Worm (Caenorhabditis elegans): Measurements from ENCODE around the gene B0034.7.

The B0034.7 gene

DNA sequence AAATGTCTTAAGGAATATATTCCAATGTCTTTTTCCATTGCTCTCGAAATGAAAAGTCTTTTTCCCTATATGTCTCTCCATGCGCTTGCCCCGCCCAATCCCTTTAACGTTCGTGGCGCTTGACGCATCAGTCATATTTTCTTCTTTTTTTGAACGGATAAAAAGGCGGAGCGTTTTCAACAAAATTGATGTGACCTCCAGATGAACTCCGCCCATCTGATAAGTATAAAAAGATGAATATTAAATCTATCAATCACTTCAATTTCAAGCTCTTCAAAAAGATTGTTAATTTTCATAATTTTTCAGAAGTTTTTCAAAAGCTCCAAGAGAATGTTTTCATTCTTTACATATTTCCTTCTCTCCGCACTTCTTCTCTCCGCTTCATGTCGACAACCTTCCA is 34.6 kb downstream of the B0034.7 start, which contains the start of gene ins-4:
TSS of gene ins-4 (plus strand) at position 301 of the 400 bp plus-strand sequence.
- TF ChIP-seq ceh-88 (GFP tag; IDR thresholded peaks at IDR 0.05) (no peak), blmp-1 (tag; optimal IDR thresholded peaks at IDR 0.05) (no peak), zag-1 (tag; optimal IDR thresholded peaks at IDR 0.05) (no peak), rnt-1 (tag; optimal IDR thresholded peaks at IDR 0.05) (no peak), lin-35 (GFP tag; optimal IDR thresholded peaks at IDR 0.05) (no peak), unc-30 (tag; optimal IDR thresholded peaks at IDR 0.05) (no peak), hpl-2 (GFP tag; optimal IDR thresholded peaks at IDR 0.05) (no peak), ceh-82 (tag; optimal IDR thresholded peaks at IDR 0.05) (no peak), lin-39 (tag; optimal IDR thresholded peaks at IDR 0.05) (no peak), hlh-17 (GFP tag; optimal IDR thresholded peaks at IDR 0.05; ENCODE audit: borderline replicate concordance) (no peak), nhr-237 (tag; optimal IDR thresholded peaks at IDR 0.05) (no peak), C04F5.9 (tag; optimal IDR thresholded peaks at IDR 0.05) (no peak), elt-3 (tag; optimal IDR thresholded peaks at IDR 0.05) (no peak), nhr-90 (tag; optimal IDR thresholded peaks at IDR 0.05; ENCODE audit: poor library complexity) (no peak), unc-62 (GFP tag; optimal IDR thresholded peaks at IDR 0.05) (no peak), F16B12.6 (tag; optimal IDR thresholded peaks at IDR 0.05) (no peak), fkh-10 (GFP tag; optimal IDR thresholded peaks at IDR 0.05) (no peak), unc-130 (tag; optimal IDR thresholded peaks at IDR 0.05) (no peak), ztf-11 (tag; optimal IDR thresholded peaks at IDR 0.05) (no peak), ceh-63 (GFP tag; optimal IDR thresholded peaks at IDR 0.05) (no peak)

- TF ChIP-seq unc-30 (tag; optimal IDR thresholded peaks at IDR 0.05) (no peak), tbx-2 (tag; optimal IDR thresholded peaks at IDR 0.05) (no peak), aly-2 (tag; optimal IDR thresholded peaks at IDR 0.05) (no peak), fkh-10 (GFP tag; optimal IDR thresholded peaks at IDR 0.05) (no peak), dpl-1 (GFP tag; optimal IDR thresholded peaks at IDR 0.05) (no peak), nhr-77 (tag; optimal IDR thresholded peaks at IDR 0.05) (no peak), nhr-12 (tag; optimal IDR thresholded peaks at IDR 0.05) (no peak), ces-1 (GFP tag; optimal IDR thresholded peaks at IDR 0.05) (no peak), ceh-63 (GFP tag; optimal IDR thresholded peaks at IDR 0.05) (no peak), nhr-76 (tag; optimal IDR thresholded peaks at IDR 0.05) (no peak), snpc-4 (tag; optimal IDR thresholded peaks at IDR 0.05) (no peak), mdl-1 (tag; optimal IDR thresholded peaks at IDR 0.05) (no peak), sptf-1 (tag; optimal IDR thresholded peaks at IDR 0.05) (no peak), mef-2 (tag; optimal IDR thresholded peaks at IDR 0.05) (no peak), egl-13 (tag; optimal IDR thresholded peaks at IDR 0.05) (no peak)
Observed at ce11 chrII:5997257-5997656, 35.8 kb downstream of the B0034.7 start, which contains the start of gene ins-5. TSS of gene ins-5 (plus strand) at chrII:5997557.

DNA sequence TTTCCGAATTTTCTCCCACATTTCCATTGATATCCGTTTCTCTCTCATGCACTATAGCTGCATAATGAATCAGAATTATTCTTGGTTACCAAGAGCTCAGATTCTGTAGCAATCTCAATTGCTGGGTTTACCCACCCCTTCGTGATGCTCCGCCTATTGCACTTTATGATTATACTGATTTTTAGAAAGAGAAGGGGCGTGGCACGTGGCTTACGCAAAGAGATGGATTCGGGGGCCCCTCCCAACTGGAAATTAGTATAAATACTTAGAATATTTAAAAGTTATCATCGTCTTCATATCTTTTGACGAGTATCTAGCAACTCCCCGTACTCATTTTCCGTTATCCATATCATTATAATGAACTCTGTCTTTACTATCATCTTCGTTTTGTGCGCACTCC is 38.7 kb downstream of the B0034.7 start, which contains the start of gene ins-6:
TSS of gene ins-6 (plus strand) at position 301 of the 400 bp plus-strand sequence.
- TF ChIP-seq lin-14 (GFP tag; optimal IDR thresholded peaks at IDR 0.05) (no peak), mef-2 (tag; optimal IDR thresholded peaks at IDR 0.05) (no peak), ces-1 (GFP tag; optimal IDR thresholded peaks at IDR 0.05) (no peak), sup-37 (GFP tag; optimal IDR thresholded peaks at IDR 0.05) (no peak), hpl-2 (GFP tag; optimal IDR thresholded peaks at IDR 0.05) (no peak), hlh-4 (tag; optimal IDR thresholded peaks at IDR 0.05) (no peak), lin-15B (tag; optimal IDR thresholded peaks at IDR 0.05) (no peak), C04F5.9 (tag; optimal IDR thresholded peaks at IDR 0.05) (no peak), lin-13 (GFP tag; optimal IDR thresholded peaks at IDR 0.05) (no peak), hlh-17 (GFP tag; optimal IDR thresholded peaks at IDR 0.05; ENCODE audit: borderline replicate concordance) (no peak), nhr-90 (tag; optimal IDR thresholded peaks at IDR 0.05; ENCODE audit: poor library complexity) (no peak), tlp-1 (tag; optimal IDR thresholded peaks at IDR 0.05) (no peak), unc-62 (GFP tag; optimal IDR thresholded peaks at IDR 0.05) (no peak), nhr-11 (tag; optimal IDR thresholded peaks at IDR 0.05) (no peak), elt-2 (tag; optimal IDR thresholded peaks at IDR 0.05) (no peak), nhr-84 (tag; optimal IDR thresholded peaks at IDR 0.05) (no peak), ets-5 (GFP tag; IDR thresholded peaks at IDR 0.05) (no peak), efl-1 (optimal IDR thresholded peaks at IDR 0.05) (no peak), efl-1 (GFP tag; optimal IDR thresholded peaks at IDR 0.05 in 1 of 2) (no peak)
